Worm (Caenorhabditis elegans): ENCODE results near the gene F52G2.3.

DNA sequence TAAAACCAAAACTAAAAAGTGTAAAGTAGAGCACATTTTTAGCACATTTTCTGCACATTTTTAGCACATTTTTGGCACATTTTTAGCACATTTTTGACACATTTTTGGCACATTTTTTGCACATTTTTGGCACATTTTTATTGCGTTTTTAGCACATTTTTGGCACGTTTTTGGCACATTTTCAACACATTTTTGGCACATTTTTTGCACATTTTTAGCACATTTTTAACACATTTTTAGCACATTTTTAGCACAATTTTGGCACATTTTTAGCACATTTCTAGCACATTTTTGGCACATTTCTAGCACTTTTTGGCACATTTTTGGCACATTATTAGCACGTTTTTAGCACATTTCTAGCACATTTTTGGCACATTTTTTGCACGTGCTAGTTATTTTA, 27.6 kb upstream of the F52G2.3 start:
- TF ChIP-seq nhr-237 (tag; optimal IDR thresholded peaks at IDR 0.05) (no peak), pha-4 (tag; optimal IDR thresholded peaks at IDR 0.05) (no peak), ces-1 (GFP tag; optimal IDR thresholded peaks at IDR 0.05) (no peak), nhr-76 (tag; optimal IDR thresholded peaks at IDR 0.05) (no peak), snpc-4 (tag; optimal IDR thresholded peaks at IDR 0.05) (no peak), cnd-1 (tag; optimal IDR thresholded peaks at IDR 0.05) (no peak), blmp-1 (tag; optimal IDR thresholded peaks at IDR 0.05) (no peak), lin-13 (tag; optimal IDR thresholded peaks at IDR 0.05) (no peak), elt-3 (tag; optimal IDR thresholded peaks at IDR 0.05) (no peak)

Measured in whole organism, mixed stage, embryonic.